Worm (Caenorhabditis elegans): ENCODE data around the gene ZK616.65.

ZK616.65 gene

DNA sequence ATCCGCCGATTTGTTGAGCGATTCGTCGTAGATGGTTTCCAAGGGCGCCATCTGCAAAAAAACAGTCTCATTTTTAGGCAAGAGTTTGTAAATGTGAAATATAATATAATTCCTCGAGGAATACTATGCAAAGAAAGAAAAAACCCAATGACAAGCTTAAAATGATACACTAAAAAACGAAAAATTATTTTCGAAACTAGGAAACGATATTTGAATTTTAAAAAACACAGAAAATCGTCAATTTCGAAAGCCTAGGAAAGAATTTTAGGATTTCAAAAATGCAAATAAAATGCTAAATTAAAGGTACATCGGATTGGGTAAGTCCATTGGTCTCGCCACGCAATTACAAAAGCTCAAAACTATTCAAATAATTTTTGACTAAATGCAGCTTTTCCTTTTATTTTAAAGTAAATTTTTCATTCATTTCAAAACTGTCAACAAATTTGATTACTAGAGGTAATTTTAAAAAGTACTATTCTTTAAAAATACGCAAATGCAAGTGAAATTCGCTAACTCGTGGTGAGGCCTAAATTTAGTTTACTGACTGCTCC lies 19.4 kb downstream of the ZK616.65 start, which contains the start of the genes htp-1 and ZK616.5:
htp-1 (minus strand) TSS at position 51 of the 551 bp plus-strand sequence.
ZK616.5 (plus strand) TSS at position 423 of the 551 bp plus-strand sequence.
- TF ChIP-seq him-1 (tag; optimal IDR thresholded peaks at IDR 0.05), result no peak

DNA sequence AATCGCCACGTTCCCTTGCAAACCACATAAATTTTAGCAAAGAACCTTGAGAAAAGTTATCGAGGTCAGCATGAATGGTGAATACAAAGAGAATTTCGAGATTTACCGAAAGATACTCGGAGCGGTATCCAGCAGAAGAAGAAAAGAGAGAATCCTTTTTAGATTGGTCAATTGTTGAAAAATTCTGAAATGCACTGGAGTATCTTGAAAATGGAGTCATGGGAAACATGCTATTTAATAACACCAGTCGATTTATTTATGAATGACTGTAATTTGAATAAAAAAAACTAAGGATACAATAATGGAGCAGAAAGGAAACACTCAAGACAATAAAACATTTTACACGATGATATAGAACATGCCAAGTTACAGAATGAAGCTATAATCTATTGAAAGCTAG lies 21.1 kb downstream of the ZK616.65 start:
- TF ChIP-seq dao-5 (tag; optimal IDR thresholded peaks at IDR 0.05) (no peak), W03F9.2 (tag; optimal IDR thresholded peaks at IDR 0.05) (no peak), him-1 (tag; optimal IDR thresholded peaks at IDR 0.05) (no peak)

DNA sequence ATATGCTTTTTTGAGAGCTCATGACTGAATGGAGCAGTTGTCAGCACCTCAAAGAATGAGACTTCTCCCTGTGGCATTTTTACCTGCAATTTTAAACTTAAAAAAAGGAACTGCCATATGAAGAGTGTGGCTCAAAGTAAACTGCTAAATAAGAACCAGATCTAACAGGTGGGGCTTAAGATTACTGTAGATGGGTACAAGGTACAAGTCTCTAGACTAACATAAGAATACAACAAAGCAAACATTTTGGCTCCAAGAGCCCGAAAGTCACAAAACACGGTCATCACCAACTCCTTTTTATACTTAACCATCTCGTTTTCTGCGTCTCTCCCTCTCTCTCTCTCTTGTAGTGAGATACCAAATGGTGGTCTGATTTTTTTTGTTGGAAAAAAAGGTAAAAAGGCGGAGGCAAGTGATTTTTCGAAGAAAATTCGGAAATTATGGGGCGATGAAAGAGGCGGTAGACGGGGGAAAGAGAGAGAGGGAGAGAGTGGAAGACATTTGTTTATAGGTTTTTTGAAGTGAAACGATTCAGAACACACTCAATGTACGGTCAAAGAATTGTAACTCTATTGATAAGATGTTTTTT lies 22.4 kb downstream of the ZK616.65 start, which contains the start of gene elo-6:
elo-6 (minus strand) TSS at position 83 of the 589 bp plus-strand sequence.
- TF ChIP-seq him-1 (tag; optimal IDR thresholded peaks at IDR 0.05), result no peak
- no peak for TF ChIP-seq W03F9.2 (tag; optimal IDR thresholded peaks at IDR 0.05)
- TF ChIP-seq dao-5 (tag; optimal IDR thresholded peaks at IDR 0.05), result no peak

DNA sequence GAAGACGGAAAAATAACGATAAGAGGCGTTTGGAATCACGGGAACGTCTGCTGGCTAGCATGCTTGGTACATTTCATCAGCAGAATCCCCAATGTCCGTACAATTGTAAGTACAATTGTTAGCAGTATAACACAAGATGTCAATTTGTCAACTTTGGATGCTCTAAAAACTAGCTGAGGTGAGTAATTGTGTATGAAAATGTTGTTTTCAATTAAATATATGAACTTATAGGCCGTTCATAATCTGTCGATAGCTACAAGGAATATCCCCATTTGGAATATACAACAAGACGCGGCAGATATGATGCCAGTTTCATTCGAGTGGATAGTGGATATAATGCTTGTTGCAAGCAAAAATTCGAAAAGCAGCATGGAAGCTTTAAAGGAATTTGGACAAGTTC lies 26.0 kb downstream of the ZK616.65 start, which contains the start of gene F41H10.12:
F41H10.12 (plus strand) TSS at position 301 of the 400 bp plus-strand sequence.
- no peak for TF ChIP-seq dao-5 (tag; optimal IDR thresholded peaks at IDR 0.05)
- TF ChIP-seq him-1 (tag; optimal IDR thresholded peaks at IDR 0.05), result no peak
- TF ChIP-seq W03F9.2 (tag; optimal IDR thresholded peaks at IDR 0.05), result no peak

DNA sequence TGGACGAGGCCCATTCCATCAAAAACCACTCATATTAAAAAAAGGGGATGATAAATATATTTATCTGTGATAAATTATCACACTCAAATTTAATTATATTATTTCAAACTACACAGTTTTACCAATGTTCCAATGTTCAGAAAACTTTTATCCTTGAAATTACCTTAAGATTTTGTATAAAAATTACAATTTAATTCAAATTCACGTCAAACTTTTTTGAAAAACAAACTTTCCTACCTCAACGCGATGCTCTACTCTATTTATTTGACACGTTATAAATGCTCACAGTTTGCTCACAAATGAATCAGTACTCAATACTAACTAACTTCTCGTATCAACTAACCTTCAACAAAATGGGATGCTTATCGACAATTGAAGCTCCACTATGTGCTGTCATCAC lies 28.4 kb downstream of the ZK616.65 start, which contains the start of gene F41H10.1:
F41H10.1 (plus strand) TSS at position 301 of the 400 bp plus-strand sequence.
- TF ChIP-seq him-1 (tag; optimal IDR thresholded peaks at IDR 0.05) (no peak), dao-5 (tag; optimal IDR thresholded peaks at IDR 0.05) (no peak), W03F9.2 (tag; optimal IDR thresholded peaks at IDR 0.05) (no peak)

DNA sequence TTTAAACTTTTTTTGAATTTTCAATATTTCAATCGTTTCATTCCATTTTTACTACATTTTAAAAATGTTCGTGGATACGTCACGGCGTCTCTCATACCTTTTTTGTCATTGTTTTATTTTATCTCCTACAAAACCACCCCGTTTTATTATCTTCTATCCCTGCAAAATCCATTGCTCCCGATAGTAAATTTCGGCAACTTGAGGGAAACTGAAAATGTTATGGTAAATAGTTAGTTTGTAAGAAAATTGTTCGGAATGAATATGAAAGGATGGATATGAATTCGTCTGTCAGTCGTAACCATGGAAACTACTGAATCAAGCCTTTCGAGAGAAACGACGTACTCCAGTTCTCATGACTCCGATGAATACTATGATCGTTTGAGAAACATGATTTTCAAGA lies 29.7 kb downstream of the ZK616.65 start, which contains the start of gene F41H10.2:
F41H10.2 (plus strand) TSS at position 301 of the 400 bp plus-strand sequence.
- TF ChIP-seq dao-5 (tag; optimal IDR thresholded peaks at IDR 0.05) (no peak), him-1 (tag; optimal IDR thresholded peaks at IDR 0.05) (no peak), W03F9.2 (tag; optimal IDR thresholded peaks at IDR 0.05) (no peak)

DNA sequence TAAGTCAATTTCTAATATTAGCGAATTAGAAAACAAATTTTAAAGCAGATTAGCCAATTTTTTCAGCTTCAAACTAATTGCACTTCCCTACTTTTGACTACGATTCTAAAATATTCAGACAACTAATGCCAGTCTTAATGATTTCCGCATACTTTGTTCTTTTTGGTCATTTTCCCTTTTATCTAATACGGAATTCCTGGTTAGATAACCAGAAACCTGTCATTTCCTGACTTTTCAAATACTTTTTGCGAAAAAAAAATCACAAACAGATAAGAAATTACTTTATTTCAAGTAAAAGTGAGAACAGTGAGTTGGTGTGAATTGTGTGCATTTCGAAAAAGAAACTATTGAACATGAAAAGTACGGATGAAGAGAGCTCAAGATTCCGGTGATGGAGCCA lies 30.9 kb downstream of the ZK616.65 start:
- no peak for TF ChIP-seq dao-5 (tag; optimal IDR thresholded peaks at IDR 0.05)

DNA sequence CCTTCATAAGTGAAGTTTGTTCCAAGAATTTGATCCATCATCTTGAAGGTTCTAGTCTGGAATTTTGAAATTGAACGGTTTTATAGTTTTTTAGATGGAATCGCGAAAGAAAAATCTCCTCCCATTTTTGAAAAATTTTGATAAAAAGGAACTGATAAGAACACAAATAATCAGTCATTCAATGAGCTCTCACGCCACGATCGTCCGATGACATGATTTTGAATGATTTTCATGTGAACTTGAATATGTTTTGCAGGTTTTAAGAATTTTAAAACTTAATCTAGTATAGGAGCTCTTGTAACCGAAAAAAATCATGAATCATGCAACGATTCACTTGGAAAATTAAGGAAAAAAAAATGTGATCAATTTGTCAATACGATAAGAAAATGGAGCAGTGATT lies 34.0 kb downstream of the ZK616.65 start, which contains the start of gene elo-5:
elo-5 (minus strand) TSS at position 56 of the 400 bp plus-strand sequence.
- TF ChIP-seq W03F9.2 (tag; optimal IDR thresholded peaks at IDR 0.05) (no peak), him-1 (tag; optimal IDR thresholded peaks at IDR 0.05) (no peak), dao-5 (tag; optimal IDR thresholded peaks at IDR 0.05) (no peak)

DNA sequence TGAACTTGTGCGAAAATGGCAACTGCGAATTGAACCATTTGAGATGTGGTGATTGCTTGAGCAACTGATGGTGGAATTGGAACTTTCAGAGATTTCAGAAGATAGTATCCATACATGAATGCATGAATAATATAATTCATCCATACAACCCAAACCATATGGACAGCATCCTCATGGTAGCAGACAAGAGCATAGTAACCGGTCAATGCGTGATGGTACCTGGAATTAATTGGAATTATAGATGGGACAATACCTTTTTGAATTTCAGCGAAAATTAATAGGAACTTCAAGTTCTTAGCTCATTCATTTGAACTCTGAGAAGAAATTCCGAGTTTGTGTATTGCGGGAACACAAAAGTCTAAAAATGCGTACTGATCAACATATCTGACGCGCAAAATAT lies 36.1 kb downstream of the ZK616.65 start:
- TF ChIP-seq W03F9.2 (tag; optimal IDR thresholded peaks at IDR 0.05) (no peak), him-1 (tag; optimal IDR thresholded peaks at IDR 0.05) (no peak), dao-5 (tag; optimal IDR thresholded peaks at IDR 0.05) (no peak)

DNA sequence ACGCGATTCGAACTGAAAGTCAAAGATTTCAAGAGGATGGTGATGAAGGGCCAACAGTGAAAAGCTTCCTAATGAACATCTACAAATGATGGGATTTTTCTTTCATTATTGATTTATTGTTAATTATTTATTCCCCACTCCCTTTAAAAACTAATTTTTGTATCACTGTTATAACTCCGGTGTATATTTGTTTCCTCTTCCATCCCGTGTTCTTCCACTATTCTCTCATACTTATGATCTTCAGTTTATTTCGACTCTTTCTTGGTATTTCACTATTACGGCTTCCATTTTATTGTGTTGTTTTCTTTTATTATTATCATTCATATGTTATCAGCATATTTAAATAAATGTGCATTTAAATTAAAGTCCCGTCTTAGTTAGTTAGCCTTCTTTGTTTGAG lies 36.7 kb downstream of the ZK616.65 start:
- TF ChIP-seq him-1 (tag; optimal IDR thresholded peaks at IDR 0.05), result no peak
- TF ChIP-seq W03F9.2 (tag; optimal IDR thresholded peaks at IDR 0.05), result no peak
- TF ChIP-seq dao-5 (tag; optimal IDR thresholded peaks at IDR 0.05), result no peak

DNA sequence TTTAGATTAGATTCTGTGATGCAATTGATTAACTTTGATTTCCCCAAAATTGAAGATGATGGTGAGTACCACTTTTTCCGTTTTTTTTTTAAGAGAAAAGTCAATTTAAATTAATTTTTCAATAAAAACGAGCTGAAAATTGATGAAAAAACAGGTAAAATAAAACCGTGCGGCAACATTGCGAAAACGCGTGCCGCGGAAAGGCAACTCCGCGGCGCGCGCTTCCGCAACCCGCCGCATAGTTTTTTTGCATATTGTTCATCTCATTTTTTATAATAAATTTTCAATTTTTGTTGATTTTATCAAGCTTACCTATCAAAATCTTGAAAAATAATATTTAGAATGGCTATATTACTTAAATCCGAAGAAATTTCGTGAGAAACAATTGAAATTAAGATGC lies 40.1 kb downstream of the ZK616.65 start:
- TF ChIP-seq dao-5 (tag; optimal IDR thresholded peaks at IDR 0.05) (no peak), W03F9.2 (tag; optimal IDR thresholded peaks at IDR 0.05) (no peak), him-1 (tag; optimal IDR thresholded peaks at IDR 0.05) (no peak)

DNA sequence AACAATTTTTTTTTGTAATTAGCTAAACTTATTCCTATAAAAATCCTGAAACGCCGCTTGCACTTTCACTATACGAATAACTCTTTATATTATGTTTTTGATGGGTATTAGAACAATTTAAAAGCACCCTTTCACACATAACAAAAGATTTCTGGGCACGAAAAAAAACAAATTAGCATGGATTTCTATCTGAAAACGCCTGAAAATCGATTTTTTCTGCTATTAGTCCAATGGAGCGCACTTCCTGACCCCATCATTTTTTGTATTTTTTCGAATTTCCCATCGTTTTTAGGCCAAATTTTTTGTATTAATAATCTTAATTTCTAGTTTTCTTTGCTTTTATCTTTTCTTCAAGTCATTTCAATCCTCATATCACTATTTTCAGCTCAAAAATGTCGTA lies 41.6 kb downstream of the ZK616.65 start, which contains the start of gene F41H10.3:
F41H10.3 (plus strand) TSS at position 388 of the 400 bp plus-strand sequence.
- TF ChIP-seq W03F9.2 (tag; optimal IDR thresholded peaks at IDR 0.05) (no peak), dao-5 (tag; optimal IDR thresholded peaks at IDR 0.05) (no peak), him-1 (tag; optimal IDR thresholded peaks at IDR 0.05) (no peak)

DNA sequence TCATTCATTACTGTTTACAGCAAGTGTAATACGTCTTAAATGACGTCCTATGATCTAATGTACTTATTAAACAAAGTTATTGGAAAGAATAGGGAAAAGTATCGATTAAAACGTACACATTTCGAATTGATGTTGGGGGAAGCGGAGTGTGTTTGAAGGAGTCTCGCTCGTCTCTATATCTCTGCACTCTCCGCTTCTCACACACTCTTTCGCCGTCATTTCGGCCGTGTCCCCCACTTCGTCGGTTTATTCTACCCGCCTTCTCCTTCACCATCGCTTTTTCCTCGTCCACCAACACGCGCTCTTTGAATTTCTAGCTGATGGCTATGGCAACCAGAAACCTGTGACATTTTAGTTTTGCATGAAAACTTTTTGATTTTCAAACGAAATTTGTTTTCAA lies 42.2 kb downstream of the ZK616.65 start:
- TF ChIP-seq dao-5 (tag; optimal IDR thresholded peaks at IDR 0.05) (no peak), W03F9.2 (tag; optimal IDR thresholded peaks at IDR 0.05) (peak; percentile 46)

DNA sequence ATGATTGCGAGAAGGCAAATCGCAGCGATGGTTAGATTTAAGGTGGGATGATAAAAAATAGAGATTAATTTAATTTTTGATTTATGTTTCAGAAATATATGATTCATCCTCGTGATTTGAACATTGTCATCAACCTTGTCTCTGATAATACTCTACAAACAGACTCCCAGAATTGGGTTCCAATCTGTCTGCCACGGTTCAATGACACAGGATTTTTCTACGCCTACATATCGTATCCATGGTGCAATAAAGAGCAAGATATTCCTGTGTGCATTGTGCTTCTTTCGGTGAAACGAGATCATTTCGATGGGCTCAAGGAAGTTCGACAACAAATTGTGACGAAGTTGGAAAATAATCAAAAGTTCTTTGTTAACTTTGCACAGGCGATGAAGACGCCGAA lies 43.1 kb downstream of the ZK616.65 start:
- TF ChIP-seq him-1 (tag; optimal IDR thresholded peaks at IDR 0.05), result no peak
- TF ChIP-seq dao-5 (tag; optimal IDR thresholded peaks at IDR 0.05), result no peak
- no peak for TF ChIP-seq W03F9.2 (tag; optimal IDR thresholded peaks at IDR 0.05)

DNA sequence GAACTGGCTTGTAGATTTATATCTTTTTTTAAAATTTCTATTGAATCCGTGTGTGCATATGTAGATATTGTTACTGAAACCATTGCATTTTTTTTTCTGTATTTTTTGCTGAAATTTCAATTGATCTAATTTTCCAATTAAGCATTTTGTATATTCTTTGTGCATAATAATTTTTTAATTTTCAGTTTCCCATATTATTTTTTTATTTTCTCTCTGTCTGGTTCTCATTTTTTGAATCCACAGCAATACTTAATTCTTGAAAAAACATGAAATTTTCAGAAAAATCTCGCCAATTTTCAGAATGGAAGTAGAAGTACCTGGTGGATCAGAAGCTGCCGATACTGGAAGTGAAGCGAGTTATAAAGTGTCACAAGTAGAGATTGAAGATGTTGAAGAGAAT lies 44.5 kb downstream of the ZK616.65 start, which contains the start of gene sand-1:
sand-1 (plus strand) TSS at position 301 of the 400 bp plus-strand sequence.
- TF ChIP-seq W03F9.2 (tag; optimal IDR thresholded peaks at IDR 0.05) (no peak), dao-5 (tag; optimal IDR thresholded peaks at IDR 0.05) (no peak), him-1 (tag; optimal IDR thresholded peaks at IDR 0.05) (no peak)
